Worm (Caenorhabditis elegans) whole organism, young adult: ENCODE measurements around the gene sft-4.

ENCODE experiments used
- B0261.1 ChIP-seq: sonication (generic microtip); optimal IDR thresholded peaks from 2 replicates; lab custom pipeline; 2016; ENCODE audit warnings: mild to moderate bottlenecking, missing genetic modification characterization, moderate library complexity, missing compliant biosample characterization
- C06A6.2 ChIP-seq: fragments of 200-800 bp; sonication (Bioruptor generic); conservative IDR thresholded peaks from 2 replicates; pipeline ENCODE4 v1.3.6; 2022; ENCODE audit warnings: missing genetic modification characterization, missing compliant biosample characterization
- C17E4.6 ChIP-seq: fragments of 200-800 bp; sonication (Bioruptor generic); IDR thresholded peaks from 2 replicates; pipeline ENCODE4 v1.3.6; 2022; ENCODE audit warnings: missing genetic modification reagents, missing genetic modification characterization, missing compliant biosample characterization
- F49E8.2 ChIP-seq: sonication (generic microtip); optimal IDR thresholded peaks from 3 replicates; lab custom pipeline; 2017; ENCODE audit warnings: missing genetic modification characterization, mild to moderate bottlenecking, missing compliant biosample characterization, antibody characterized with exemption, moderate library complexity; ENCODE audit not compliant: insufficient read depth
- F52B5.7 ChIP-seq: sonication (generic microtip); optimal IDR thresholded peaks from 2 replicates; lab custom pipeline; 2016; ENCODE audit warnings: mild to moderate bottlenecking, missing genetic modification characterization, missing compliant biosample characterization
- F57A8.1 ChIP-seq: fragments of 200-800 bp; sonication (Bioruptor generic); optimal IDR thresholded peaks from 2 replicates; lab custom pipeline; 2018; ENCODE audit warnings: mild to moderate bottlenecking, missing genetic modification characterization, moderate library complexity, missing compliant biosample characterization
- K11D2.4 ChIP-seq: fragments of 200-800 bp; sonication (Bioruptor generic); IDR thresholded peaks from 2 replicates; pipeline ENCODE4 v1.3.6; 2022; ENCODE audit warnings: missing genetic modification reagents, missing genetic modification characterization, missing compliant biosample characterization
- T07F8.4 ChIP-seq: sonication (generic microtip); optimal IDR thresholded peaks from 2 replicates; lab custom pipeline; 2016; ENCODE audit warnings: mild to moderate bottlenecking, missing genetic modification characterization, moderate library complexity, missing compliant biosample characterization
- Y56A3A.18 ChIP-seq: fragments of 200-800 bp; sonication (Bioruptor generic); IDR thresholded peaks from 2 replicates; pipeline ENCODE4 v1.3.6; 2022; ENCODE audit warnings: missing genetic modification reagents, missing genetic modification characterization, missing compliant biosample characterization
- Y67H2A.10 ChIP-seq: fragments of 200-800 bp; sonication (Bioruptor generic); conservative IDR thresholded peaks from 2 replicates; pipeline ENCODE4 v1.3.6; 2022; ENCODE audit warnings: missing genetic modification reagents, missing genetic modification characterization, missing compliant biosample characterization
- Y95B8A.8 ChIP-seq: fragments of 200-800 bp; sonication (Bioruptor generic); IDR thresholded peaks from 2 replicates; pipeline ENCODE4 v1.3.6; 2022; ENCODE audit warnings: missing genetic modification reagents, missing genetic modification characterization, missing compliant biosample characterization
- aptf-2 ChIP-seq: fragments of 200-800 bp; sonication (Bioruptor generic); conservative IDR thresholded peaks from 2 replicates; pipeline ENCODE4 v1.3.6; 2022; ENCODE audit warnings: missing genetic modification reagents, missing genetic modification characterization, missing compliant biosample characterization
- atf-7 ChIP-seq: sonication (generic microtip); optimal IDR thresholded peaks from 2 replicates; lab custom pipeline; 2017; ENCODE audit warnings: mild to moderate bottlenecking, missing genetic modification characterization, missing compliant biosample characterization
- attf-6 ChIP-seq: fragments of 200-800 bp; sonication (Bioruptor generic); IDR thresholded peaks from 2 replicates; pipeline ENCODE4 v1.3.6; 2022; ENCODE audit warnings: missing genetic modification reagents, missing genetic modification characterization, missing compliant biosample characterization
- bed-1 ChIP-seq: fragments of 200-800 bp; sonication (Bioruptor generic); IDR thresholded peaks from 2 replicates; pipeline ENCODE4 v1.3.6; 2022; ENCODE audit warnings: missing genetic modification reagents, missing genetic modification characterization, missing compliant biosample characterization
- bed-2 ChIP-seq: fragments of 200-800 bp; sonication (Bioruptor generic); IDR thresholded peaks from 2 replicates; pipeline ENCODE4 v1.3.6; 2022; ENCODE audit warnings: missing genetic modification reagents, missing genetic modification characterization, missing compliant biosample characterization
- ccch-3 ChIP-seq: fragments of 200-800 bp; sonication (Bioruptor generic); optimal IDR thresholded peaks from 2 replicates; lab custom pipeline; 2018; ENCODE audit warnings: mild to moderate bottlenecking, missing genetic modification characterization, missing compliant biosample characterization
- ceh-79 ChIP-seq: sonication (generic microtip); optimal IDR thresholded peaks from 2 replicates; lab custom pipeline; 2017; ENCODE audit warnings: mild to moderate bottlenecking, missing genetic modification characterization, missing compliant biosample characterization
- ceh-91 ChIP-seq: fragments of 200-800 bp; sonication (Bioruptor generic); IDR thresholded peaks from 2 replicates; pipeline ENCODE4 v1.3.6; 2022; ENCODE audit warnings: missing genetic modification reagents, missing genetic modification characterization, missing compliant biosample characterization
- die-1 ChIP-seq: sonication (generic microtip); optimal IDR thresholded peaks from 2 replicates; lab custom pipeline; 2016; ENCODE audit warnings: missing genotype, mild to moderate bottlenecking, missing genetic modification characterization, missing compliant biosample characterization
- dpff-1 ChIP-seq: sonication (generic microtip); optimal IDR thresholded peaks from 2 replicates; lab custom pipeline; 2017; ENCODE audit warnings: mild to moderate bottlenecking, missing genetic modification characterization, missing compliant biosample characterization
- fkh-3 ChIP-seq: sonication (generic microtip); optimal IDR thresholded peaks from 2 replicates; lab custom pipeline; 2016; ENCODE audit warnings: mild to moderate bottlenecking, missing genetic modification characterization, missing compliant biosample characterization
- gei-17 ChIP-seq: fragments of 200-800 bp; sonication (Bioruptor generic); optimal IDR thresholded peaks from 2 replicates; lab custom pipeline; 2018; ENCODE audit warnings: mild to moderate bottlenecking, missing genetic modification characterization, missing compliant biosample characterization
- him-1 ChIP-seq: sonication (generic microtip); optimal IDR thresholded peaks from 2 replicates; lab custom pipeline; 2016; ENCODE audit warnings: missing genotype, missing genetic modification reagents, missing genetic modification characterization, missing compliant biosample characterization
- hlh-12 ChIP-seq: sonication (generic microtip); optimal IDR thresholded peaks from 2 replicates; lab custom pipeline; 2016; ENCODE audit warnings: missing genetic modification characterization, missing compliant biosample characterization
- hlh-26 ChIP-seq: fragments of 200-800 bp; sonication (Bioruptor generic); conservative IDR thresholded peaks from 2 replicates; pipeline ENCODE4 v1.3.6; 2022; ENCODE audit warnings: missing genetic modification reagents, missing genetic modification characterization, missing compliant biosample characterization
- hmg-1.2 ChIP-seq: fragments of 200-800 bp; sonication (Bioruptor generic); IDR thresholded peaks from 2 replicates; pipeline ENCODE4 v1.3.6; 2022; ENCODE audit warnings: missing genetic modification reagents, missing genetic modification characterization, missing compliant biosample characterization
- hrde-1 ChIP-seq: sonication (generic microtip); optimal IDR thresholded peaks from 2 replicates; lab custom pipeline; 2016; ENCODE audit warnings: missing genetic modification characterization, mild to moderate bottlenecking, missing compliant biosample characterization, moderate library complexity, missing genotype, missing genetic modification reagents, borderline replicate concordance
- lir-1 ChIP-seq: fragments of 200-800 bp; sonication (Bioruptor generic); conservative IDR thresholded peaks from 2 replicates; pipeline ENCODE4 v1.3.6; 2022; ENCODE audit warnings: missing genetic modification reagents, missing genetic modification characterization, missing compliant biosample characterization
- lsy-27 ChIP-seq: sonication (generic microtip); optimal IDR thresholded peaks from 2 replicates; lab custom pipeline; 2017; ENCODE audit warnings: missing genetic modification characterization, mild to moderate bottlenecking, missing compliant biosample characterization, antibody characterized with exemption, missing genotype, borderline replicate concordance; ENCODE audit not compliant: insufficient read depth
- madf-6 ChIP-seq: fragments of 200-800 bp; sonication (Bioruptor generic); IDR thresholded peaks from 2 replicates; pipeline ENCODE4 v1.3.6; 2022; ENCODE audit warnings: missing genetic modification reagents, missing genetic modification characterization, missing compliant biosample characterization
- mel-28 ChIP-seq: sonication (generic microtip); optimal IDR thresholded peaks from 2 replicates; lab custom pipeline; 2016; ENCODE audit warnings: borderline replicate concordance, mild to moderate bottlenecking, missing genetic modification characterization, missing compliant biosample characterization
- nfya-2 ChIP-seq: fragments of 200-800 bp; sonication (Bioruptor generic); IDR thresholded peaks from 2 replicates; pipeline ENCODE4 v1.3.6; 2022; ENCODE audit warnings: missing genetic modification reagents, missing genetic modification characterization, missing compliant biosample characterization
- nhr-179 ChIP-seq: sonication (generic microtip); optimal IDR thresholded peaks from 2 replicates; lab custom pipeline; 2016; ENCODE audit warnings: mild to moderate bottlenecking, missing genetic modification characterization, missing compliant biosample characterization
- nhr-80 ChIP-seq: sonication (generic microtip); optimal IDR thresholded peaks from 2 replicates; lab custom pipeline; 2016; ENCODE audit warnings: missing genetic modification characterization, missing compliant biosample characterization
- pbrm-1 ChIP-seq: fragments of 200-800 bp; sonication (Bioruptor generic); IDR thresholded peaks from 2 replicates; pipeline ENCODE4 v1.3.6; 2022; ENCODE audit warnings: missing genetic modification reagents, missing genetic modification characterization, missing compliant biosample characterization
- rec-8 ChIP-seq, 2 experiments: sonication (generic microtip); optimal IDR thresholded peaks; 2 replicates each; lab custom pipeline; 2016; ENCODE audit warnings: mild to moderate bottlenecking in 2 of 2, missing genetic modification characterization in 2 of 2, missing genetic modification reagents in 2 of 2, missing genotype in 2 of 2, missing biosample characterization in 1 of 2, missing compliant biosample characterization in 1 of 2, moderate library complexity in 1 of 2
- repo-1 ChIP-seq: sonication (generic microtip); optimal IDR thresholded peaks from 2 replicates; lab custom pipeline; 2017; ENCODE audit warnings: mild to moderate bottlenecking, missing genetic modification characterization, missing compliant biosample characterization
- sea-2 ChIP-seq: fragments of 200-800 bp; sonication (Bioruptor generic); IDR thresholded peaks from 2 replicates; pipeline ENCODE4 v1.3.6; 2022; ENCODE audit warnings: missing genetic modification characterization, missing compliant biosample characterization
- snpc-3.4 ChIP-seq: sonication (generic microtip); optimal IDR thresholded peaks from 2 replicates; lab custom pipeline; 2017; ENCODE audit warnings: missing genetic modification characterization, mild to moderate bottlenecking, missing compliant biosample characterization, antibody characterized with exemption, moderate library complexity, missing genotype, missing genetic modification reagents
- snpc-4 ChIP-seq, 5 experiments: fragments of 150-350 bp in 1 of 5; sonication (generic microtip) in 4 of 5; optimal IDR thresholded peaks; 2 replicates each; lab custom pipeline; 2014 to 2018; ENCODE audit warnings: missing genetic modification characterization in 5 of 5, missing biosample characterization in 3 of 5, antibody characterized with exemption in 2 of 5, mild to moderate bottlenecking in 2 of 5, missing compliant biosample characterization in 2 of 5, missing genotype in 2 of 5, moderate library complexity in 2 of 5, missing genetic modification reagents in 1 of 5
- tbp1 ChIP-seq: fragments of 200-800 bp; sonication (Bioruptor generic); optimal IDR thresholded peaks from 2 replicates; lab custom pipeline; 2018; ENCODE audit warnings: mild to moderate bottlenecking, missing genetic modification characterization, missing compliant biosample characterization
- tlf-1 ChIP-seq: fragments of 200-800 bp; sonication (Bioruptor generic); optimal IDR thresholded peaks from 2 replicates; lab custom pipeline; 2018; ENCODE audit warnings: mild to moderate bottlenecking, missing genetic modification characterization, missing compliant biosample characterization
- xnd-1 ChIP-seq: sonication (generic microtip); optimal IDR thresholded peaks from 2 replicates; lab custom pipeline; 2016; ENCODE audit warnings: missing genotype, missing genetic modification reagents, missing genetic modification characterization, missing compliant biosample characterization
- zim-3 ChIP-seq: sonication (generic microtip); optimal IDR thresholded peaks from 2 replicates; lab custom pipeline; 2017; ENCODE audit warnings: mild to moderate bottlenecking, missing genetic modification characterization, moderate library complexity, missing compliant biosample characterization
- ztf-25 ChIP-seq: fragments of 200-800 bp; sonication (Bioruptor generic); IDR thresholded peaks from 2 replicates; pipeline ENCODE4 v1.3.6; 2022; ENCODE audit warnings: missing genetic modification reagents, missing genetic modification characterization, missing compliant biosample characterization
- ztf-26 ChIP-seq: sonication (generic microtip); optimal IDR thresholded peaks from 2 replicates; lab custom pipeline; 2017; ENCODE audit warnings: missing genetic modification characterization, missing compliant biosample characterization
- ztf-6 ChIP-seq: fragments of 200-800 bp; sonication (Bioruptor generic); IDR thresholded peaks from 2 replicates; pipeline ENCODE4 v1.3.6; 2022; ENCODE audit warnings: missing genetic modification reagents, missing genetic modification characterization, missing compliant biosample characterization

The sft-4 gene

DNA sequence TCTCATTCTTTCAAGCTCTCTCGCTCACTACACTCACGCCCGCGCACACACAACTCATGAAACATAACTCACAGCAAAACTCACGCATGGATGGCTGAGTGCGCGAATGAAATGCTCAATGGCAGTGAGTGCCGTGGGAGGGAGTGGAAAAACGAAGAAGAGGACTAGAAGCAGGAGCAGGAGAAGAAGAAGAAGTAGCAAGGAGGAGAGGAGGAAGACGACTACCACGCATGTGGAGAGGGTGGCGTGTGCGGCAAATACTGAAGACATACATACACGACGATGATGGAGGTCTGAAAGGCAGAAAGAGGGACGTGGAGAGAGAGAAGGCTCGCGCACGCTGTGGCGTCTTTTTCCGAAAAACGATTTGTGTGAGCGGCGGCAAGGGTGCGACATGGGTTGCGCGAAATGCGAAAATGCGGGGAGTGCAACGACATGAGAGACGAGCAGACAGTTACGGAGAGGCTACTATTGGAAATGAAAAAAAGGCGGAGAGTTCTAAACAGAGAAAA is 51.5 kb downstream of the sft-4 start:
- TF ChIP-seq madf-6 (GFP tag; lab: Robert Waterston, UW) (no peak), lsy-27 (tag; lab: Kevin White, UChicago) (no peak), aptf-2 (no peak), K11D2.4 (GFP tag; lab: Robert Waterston, UW) (no peak; the same call in 1 of the 2 replicates), tbp1 (GFP tag; lab: Kevin White, UChicago) (no peak), hmg-1.2 (GFP tag; lab: Robert Waterston, UW) (peak; percentile 19), Y67H2A.10 (GFP tag; lab: Robert Waterston, UW) (no peak), attf-6 (GFP tag; lab: Robert Waterston, UW) (no peak), ccch-3 (GFP tag; lab: Kevin White, UChicago) (no peak), rec-8 (tag; optimal IDR thresholded peaks at IDR 0.05; lab: Kevin White, UChicago) (no peak), ceh-91 (GFP tag; lab: Robert Waterston, UW) (no peak), nhr-179 (tag; lab: Kevin White, UChicago) (no peak), dpff-1 (tag; lab: Kevin White, UChicago) (no peak), gei-17 (GFP tag; lab: Kevin White, UChicago) (peak; percentile 13), tlf-1 (GFP tag; lab: Kevin White, UChicago) (no peak), snpc-4 (GFP tag; optimal IDR thresholded peaks at IDR 0.05; lab: Kevin White, UChicago) (no peak), snpc-4 (tag; optimal IDR thresholded peaks at IDR 0.05; lab: Kevin White, UChicago) (peak in 1 of 4 experiments; percentile 47), T07F8.4 (tag; lab: Kevin White, UChicago) (no peak), repo-1 (peak; percentile 7), C17E4.6 (GFP tag; lab: Robert Waterston, UW) (no peak), ztf-6 (GFP tag; lab: Robert Waterston, UW) (peak; percentile 15; the same call in 1 of the 2 replicates), nhr-80 (tag; lab: Kevin White, UChicago) (no peak), ztf-25 (GFP tag; lab: Robert Waterston, UW) (no peak), nfya-2 (GFP tag; lab: Robert Waterston, UW) (no peak), F57A8.1 (GFP tag; lab: Kevin White, UChicago) (no peak), B0261.1 (tag; lab: Kevin White, UChicago) (no peak), die-1 (tag; lab: Kevin White, UChicago) (peak; percentile 27), F49E8.2 (tag; lab: Kevin White, UChicago) (no peak), Y95B8A.8 (GFP tag; lab: Robert Waterston, UW) (no peak), mel-28 (tag; lab: Kevin White, UChicago) (no peak), bed-1 (no peak), bed-2 (GFP tag; lab: Robert Waterston, UW) (no peak), Y56A3A.18 (GFP tag; lab: Robert Waterston, UW) (no peak), hlh-12 (tag; lab: Kevin White, UChicago) (no peak), xnd-1 (tag; lab: Kevin White, UChicago) (no peak), atf-7 (tag; lab: Kevin White, UChicago) (peak; percentile 4), hlh-26 (GFP tag; lab: Robert Waterston, UW) (no peak), pbrm-1 (GFP tag; lab: Robert Waterston, UW) (no peak), F52B5.7 (tag; lab: Kevin White, UChicago) (no peak), ceh-79 (tag; lab: Kevin White, UChicago) (no peak), fkh-3 (tag; lab: Kevin White, UChicago) (no peak), sea-2 (no peak), C06A6.2 (GFP tag; lab: Robert Waterston, UW) (no peak), him-1 (tag; lab: Kevin White, UChicago) (no peak), snpc-3.4 (tag; lab: Kevin White, UChicago) (no peak), zim-3 (no peak), ztf-26 (tag; lab: Kevin White, UChicago) (no peak), lir-1 (GFP tag; lab: Robert Waterston, UW) (peak; percentile 44; the same call in 1 of the 2 replicates), hrde-1 (tag; lab: Kevin White, UChicago) (no peak)
